Fruit fly (Drosophila melanogaster): ENCODE results near the gene dia.

- TF ChIP-seq usp (GFP tag; optimal IDR thresholded peaks at IDR 0.05) = no peak
- TF ChIP-seq Dll (optimal IDR thresholded peaks at IDR 0.05) = no peak
- TF ChIP-seq psq (optimal IDR thresholded peaks at IDR 0.05) = no peak
- no peak for TF ChIP-seq EcR (GFP tag; optimal IDR thresholded peaks at IDR 0.05)
- no peak for TF ChIP-seq CG8478 (optimal IDR thresholded peaks at IDR 0.05)
These were observed 35.9 kb downstream of the dia start for dm6 chr2L:20793881-20794280.

Measured in whole organism.